Fruit fly (Drosophila melanogaster) whole organism, prepupa: ENCODE results near the gene CG31189.

Source experiments
- Blimp-1 ChIP-seq: fragments of 200-800 bp; sonication (Bioruptor generic); optimal IDR thresholded peaks from 3 replicates; lab custom pipeline; 2017; ENCODE audit warnings: missing biosample characterization, missing genetic modification characterization, mild to moderate bottlenecking, moderate library complexity, missing genetic modification reagents
- CG10669 ChIP-seq: fragments of 200-800 bp; sonication (Bioruptor generic); optimal IDR thresholded peaks from 3 replicates; lab custom pipeline; 2018; ENCODE audit warnings: missing biosample characterization, mild to moderate bottlenecking, missing genetic modification characterization, moderate library complexity
- CG11294 ChIP-seq: fragments of 200-800 bp; sonication (Bioruptor generic); IDR thresholded peaks from 2 replicates; pipeline ENCODE4 v1.3.6; 2022; ENCODE audit warnings: missing biosample characterization, missing genetic modification characterization
- CG11762 ChIP-seq: fragments of 200-800 bp; sonication (Bioruptor generic); optimal IDR thresholded peaks from 3 replicates; lab custom pipeline; 2016; ENCODE audit warnings: missing biosample characterization, missing genetic modification characterization; ENCODE audit not compliant: insufficient read depth
- CG11902 ChIP-seq: fragments of 200-800 bp; sonication (Bioruptor generic); optimal IDR thresholded peaks from 3 replicates; lab custom pipeline; 2016; ENCODE audit warnings: missing biosample characterization, missing genetic modification characterization
- CG16779 ChIP-seq: fragments of 200-800 bp; sonication (Bioruptor generic); optimal IDR thresholded peaks from 3 replicates; lab custom pipeline; 2017; ENCODE audit warnings: missing biosample characterization, mild to moderate bottlenecking, missing genetic modification characterization
- CG34406 ChIP-seq: fragments of 200-800 bp; sonication (Bioruptor generic); optimal IDR thresholded peaks from 3 replicates; lab custom pipeline; 2016; ENCODE audit warnings: missing biosample characterization, missing genetic modification characterization
- CG3919 ChIP-seq: fragments of 200-800 bp; sonication (Bioruptor generic); optimal IDR thresholded peaks from 3 replicates; lab custom pipeline; 2016; ENCODE audit warnings: missing biosample characterization, missing genetic modification characterization
- CG6276 ChIP-seq: fragments of 200-800 bp; sonication (Bioruptor generic); optimal IDR thresholded peaks from 2 replicates; lab custom pipeline; 2017; ENCODE audit warnings: missing biosample characterization, mild to moderate bottlenecking, missing genetic modification characterization
- CG6808 ChIP-seq: fragments of 200-800 bp; sonication (Bioruptor generic); optimal IDR thresholded peaks from 3 replicates; lab custom pipeline; 2017; ENCODE audit warnings: missing biosample characterization, missing genetic modification characterization, mild to moderate bottlenecking, moderate library complexity, missing genetic modification reagents
- CG6854 ChIP-seq: fragments of 200-800 bp; sonication (Bioruptor generic); optimal IDR thresholded peaks from 2 replicates; lab custom pipeline; 2017; ENCODE audit warnings: missing biosample characterization, mild to moderate bottlenecking, missing genetic modification characterization
- CG8632 ChIP-seq: fragments of 200-800 bp; sonication (Bioruptor generic); optimal IDR thresholded peaks from 3 replicates; lab custom pipeline; 2016; ENCODE audit warnings: missing biosample characterization, missing genetic modification characterization
- Eip75B ChIP-seq: fragments of 200-800 bp; sonication (Bioruptor generic); optimal IDR thresholded peaks from 3 replicates; lab custom pipeline; 2016; ENCODE audit warnings: missing biosample characterization, missing genetic modification characterization
- Eip78C ChIP-seq: fragments of 200-800 bp; sonication (Bioruptor generic); peaks from one replicate; lab custom pipeline; 2016; ENCODE audit warnings: missing biosample characterization, missing genetic modification characterization
- Eip93F ChIP-seq: fragments of 200-800 bp; sonication (Bioruptor generic); optimal IDR thresholded peaks from 2 replicates; lab custom pipeline; 2016; ENCODE audit warnings: missing biosample characterization, mild to moderate bottlenecking, missing genetic modification characterization
- Ets21C ChIP-seq: fragments of 200-800 bp; sonication (Bioruptor generic); optimal IDR thresholded peaks from 3 replicates; lab custom pipeline; 2016; ENCODE audit warnings: missing biosample characterization, missing genetic modification characterization
- Ets96B ChIP-seq: fragments of 200-800 bp; optimal IDR thresholded peaks from 2 replicates; lab custom pipeline; 2019; ENCODE audit warnings: missing biosample characterization, mild to moderate bottlenecking, missing genetic modification characterization, moderate library complexity
- Gug ChIP-seq: fragments of 200-800 bp; sonication (Bioruptor generic); IDR thresholded peaks from 2 replicates; pipeline ENCODE4 v1.3.6; 2022; ENCODE audit warnings: missing biosample characterization, missing genetic modification characterization
- Hr38 ChIP-seq: sonication (Bioruptor generic); optimal IDR thresholded peaks from 2 replicates; lab custom pipeline; 2016; ENCODE audit warnings: missing biosample characterization, missing genetic modification characterization
- Hr4 ChIP-seq: fragments of 200-800 bp; sonication (Bioruptor generic); optimal IDR thresholded peaks from 3 replicates; lab custom pipeline; 2016; ENCODE audit warnings: missing biosample characterization, missing genetic modification characterization
- OdsH ChIP-seq: fragments of 200-800 bp; sonication (Bioruptor generic); optimal IDR thresholded peaks from 3 replicates; lab custom pipeline; 2016; ENCODE audit warnings: missing biosample characterization, missing genetic modification characterization
- acj6 ChIP-seq: fragments of 200-800 bp; sonication (Bioruptor generic); optimal IDR thresholded peaks from 3 replicates; lab custom pipeline; 2016; ENCODE audit warnings: missing biosample characterization, missing genetic modification characterization
- dsx ChIP-seq: fragments of 200-800 bp; optimal IDR thresholded peaks from 3 replicates; lab custom pipeline; 2019; ENCODE audit warnings: missing biosample characterization, mild to moderate bottlenecking, missing genetic modification characterization, moderate library complexity; ENCODE audit not compliant: poor library complexity, severe bottlenecking
- eg ChIP-seq: fragments of 200-800 bp; sonication (Bioruptor generic); IDR thresholded peaks from 3 replicates; pipeline ENCODE4 v1.3.6; 2022; ENCODE audit warnings: missing biosample characterization, missing genetic modification characterization
- esn ChIP-seq: fragments of 200-800 bp; sonication (Bioruptor generic); optimal IDR thresholded peaks from 2 replicates; lab custom pipeline; 2016; ENCODE audit warnings: missing biosample characterization, mild to moderate bottlenecking, missing genetic modification characterization, moderate library complexity
- fd59A ChIP-seq: fragments of 200-800 bp; sonication (Bioruptor generic); optimal IDR thresholded peaks from 2 replicates; lab custom pipeline; 2017; ENCODE audit warnings: missing biosample characterization, mild to moderate bottlenecking, missing genetic modification characterization, missing genetic modification reagents
- fd85E ChIP-seq: fragments of 200-800 bp; sonication (Bioruptor generic); optimal IDR thresholded peaks from 3 replicates; lab custom pipeline; 2016; ENCODE audit warnings: missing biosample characterization, missing genetic modification characterization
- lz ChIP-seq: fragments of 200-800 bp; sonication (Bioruptor generic); optimal IDR thresholded peaks from 3 replicates; lab custom pipeline; 2016; ENCODE audit warnings: missing biosample characterization, missing genetic modification characterization
- net ChIP-seq: fragments of 200-800 bp; sonication (Bioruptor generic); optimal IDR thresholded peaks from 3 replicates; lab custom pipeline; 2016; ENCODE audit warnings: missing biosample characterization, missing genetic modification characterization
- salr ChIP-seq, 2 experiments: fragments of 200-800 bp; sonication (Bioruptor generic); optimal IDR thresholded peaks; 3 replicates each; lab custom pipeline; 2016 to 2018; ENCODE audit warnings: missing biosample characterization in 2 of 2, missing genetic modification characterization in 2 of 2, mild to moderate bottlenecking in 1 of 2
- spab ChIP-seq: fragments of 200-800 bp; sonication (Bioruptor generic); optimal IDR thresholded peaks from 2 replicates; lab custom pipeline; 2017; ENCODE audit warnings: missing biosample characterization, mild to moderate bottlenecking, missing genetic modification characterization, missing genetic modification reagents
- svp ChIP-seq: fragments of 200-800 bp; sonication (Bioruptor generic); peaks from one replicate; lab custom pipeline; 2016; ENCODE audit warnings: missing biosample characterization, missing genetic modification characterization
- vri ChIP-seq: fragments of 200-800 bp; sonication (Bioruptor generic); optimal IDR thresholded peaks from 3 replicates; lab custom pipeline; 2016; ENCODE audit warnings: missing biosample characterization, mild to moderate bottlenecking, missing genetic modification characterization

The CG31189 gene

dm6 chr3R:21073707-21074106 is 28.1 kb upstream of the CG31189 start, which contains the start of gene dmrt93B:
dmrt93B (plus strand) TSS chr3R:21074007.
- TF ChIP-seq Eip78C (no peak), dsx (GFP tag; lab: Kevin White, UChicago) (no peak), CG6276 (GFP tag; lab: Kevin White, UChicago) (no peak), CG16779 (tag; lab: Kevin White, UChicago) (no peak)
- TF ChIP-seq, all 60 proteins: peak for 0

- TF ChIP-seq acj6 (GFP tag; lab: Kevin White, UChicago), result no peak
- TF ChIP-seq CG8632 (GFP tag; lab: Kevin White, UChicago), result no peak
Measured at dm6 chr3R:21073141-21073540, 27.5 kb upstream of the CG31189 start, which contains the start of gene r-l. r-l (minus strand) TSS chr3R:21073319.

- TF ChIP-seq net (GFP tag; lab: Kevin White, UChicago) (no peak), Hr4 (GFP tag; lab: Kevin White, UChicago) (no peak), Eip75B (GFP tag; lab: Kevin White, UChicago) (no peak), fd59A (no peak), CG3919 (GFP tag; lab: Kevin White, UChicago) (no peak), CG6854 (GFP tag; lab: Kevin White, UChicago) (no peak), Ets96B (tag; lab: Kevin White, UChicago) (no peak), OdsH (GFP tag; lab: Kevin White, UChicago) (no peak), CG11762 (GFP tag; lab: Kevin White, UChicago) (no peak), spab (no peak), CG11294 (GFP tag; lab: Robert Waterston, UW) (no peak), salr (GFP tag; optimal IDR thresholded peaks at IDR 0.05; lab: Kevin White, UChicago) (no peak), Hr38 (GFP tag; lab: Kevin White, UChicago) (no peak), acj6 (GFP tag; lab: Kevin White, UChicago) (no peak), svp (no peak), Ets21C (GFP tag; lab: Kevin White, UChicago) (no peak), CG11902 (GFP tag; lab: Kevin White, UChicago) (no peak)
Measured at dm6 chr3R:21071943-21072500, 26.4 kb upstream of the CG31189 start.

dm6 chr3R:21071312-21071711 is 25.7 kb upstream of the CG31189 start:
- TF ChIP-seq fd59A (no peak), Hr4 (GFP tag; lab: Kevin White, UChicago) (no peak), Ets21C (GFP tag; lab: Kevin White, UChicago) (no peak), eg (GFP tag; lab: Robert Waterston, UW) (no peak), Eip93F (no peak), esn (GFP tag; lab: Kevin White, UChicago) (no peak)

dm6 chr3R:21069742-21070141 is 24.1 kb upstream of the CG31189 start:
- TF ChIP-seq CG8632 (GFP tag; lab: Kevin White, UChicago) (no peak), fd85E (no peak), CG10669 (GFP tag; lab: Kevin White, UChicago) (no peak), CG6854 (GFP tag; lab: Kevin White, UChicago) (no peak), Blimp-1 (GFP tag; lab: Kevin White, UChicago) (no peak)

- no peak for TF ChIP-seq lz
- no peak for TF ChIP-seq fd59A
- TF ChIP-seq net (GFP tag; lab: Kevin White, UChicago), result no peak
- TF ChIP-seq Eip75B (GFP tag; lab: Kevin White, UChicago), result no peak
- TF ChIP-seq vri (GFP tag; lab: Kevin White, UChicago), result peak; percentile 65
- no peak for TF ChIP-seq Gug (GFP tag; lab: Robert Waterston, UW)
- TF ChIP-seq CG34406 (GFP tag; lab: Kevin White, UChicago), result no peak
- no peak for TF ChIP-seq CG6808 (GFP tag; lab: Kevin White, UChicago)
- no peak for TF ChIP-seq CG8632 (GFP tag; lab: Kevin White, UChicago)
- TF ChIP-seq, all 60 proteins: peak for 1
Measured at dm6 chr3R:21067543-21067942, 21.9 kb upstream of the CG31189 start.
